Worm (Caenorhabditis elegans) whole organism, L2 larva: ENCODE results near the gene F49C5.12.

Experiments
- aly-2 ChIP-seq: fragments of 150-350 bp; optimal IDR thresholded peaks from 2 replicates; lab custom pipeline; 2014; ENCODE audit warnings: missing biosample characterization, missing genetic modification characterization
- nhr-11 ChIP-seq: fragments of 150-350 bp; optimal IDR thresholded peaks from 2 replicates; lab custom pipeline; 2014; ENCODE audit warnings: missing biosample characterization, missing genetic modification characterization
- nhr-25 ChIP-seq: fragments of 150-350 bp; sonication (generic microtip); optimal IDR thresholded peaks from 3 replicates; lab custom pipeline; 2014; ENCODE audit warnings: missing biosample characterization, missing genetic modification characterization
- unc-62 ChIP-seq: fragments of 150-350 bp; optimal IDR thresholded peaks from 2 replicates; lab custom pipeline; 2014; ENCODE audit warnings: missing biosample characterization, missing genetic modification reagents, missing genetic modification characterization
- ztf-4 ChIP-seq: fragments of 150-350 bp; optimal IDR thresholded peaks from 2 replicates; lab custom pipeline; 2014; ENCODE audit warnings: missing biosample characterization, missing genetic modification characterization

DNA sequence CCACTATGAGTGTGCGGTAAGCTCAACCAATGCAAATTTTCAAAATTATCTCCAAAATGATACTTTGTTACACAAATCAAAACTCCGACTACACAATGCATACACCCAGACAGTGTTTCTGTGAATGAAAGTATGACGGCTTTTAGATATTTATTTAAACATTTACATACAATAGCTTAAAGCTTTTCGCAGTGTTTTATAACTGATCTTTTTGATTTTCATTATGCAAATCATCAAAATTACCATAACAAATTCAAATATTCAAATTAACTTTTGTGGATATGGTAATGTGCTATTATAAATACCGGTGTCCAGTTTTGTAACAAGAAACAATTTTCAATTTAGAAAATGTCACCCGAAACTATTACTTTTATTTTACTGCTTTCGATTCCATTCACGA is 13.7 kb downstream of the F49C5.12 start, which contains the start of the genes F49C5.5 and F49C5.10:
- no peak for TF ChIP-seq nhr-11
- TF ChIP-seq unc-62, result no peak
- no peak for TF ChIP-seq ztf-4
- TF ChIP-seq nhr-25 (tag; lab: Kevin White, UChicago), result no peak
- TF ChIP-seq aly-2 (tag; lab: Kevin White, UChicago), result no peak
